Fruit fly (Drosophila melanogaster) whole organism, embryonic: ENCODE measurements around the gene CG33791.

ENCODE experiments used
- Asciz ChIP-seq: fragments of 200-800 bp; sonication (Bioruptor generic); optimal IDR thresholded peaks from 2 replicates; lab custom pipeline; 2017; ENCODE audit warnings: missing biosample characterization, mild to moderate bottlenecking, missing genetic modification characterization, missing genetic modification reagents
- B-H2 ChIP-seq: fragments of 200-800 bp; sonication (Bioruptor generic); optimal IDR thresholded peaks from 2 replicates; lab custom pipeline; 2018; ENCODE audit warnings: missing biosample characterization, mild to moderate bottlenecking, missing genetic modification characterization
- CG10274 ChIP-seq: fragments of 200-800 bp; sonication (Bioruptor generic); optimal IDR thresholded peaks from 3 replicates; lab custom pipeline; 2017; ENCODE audit warnings: missing biosample characterization, mild to moderate bottlenecking, missing genetic modification characterization
- CG10431 ChIP-seq: fragments of 200-800 bp; sonication (Bioruptor generic); optimal IDR thresholded peaks from 3 replicates; lab custom pipeline; 2018; ENCODE audit warnings: missing biosample characterization, mild to moderate bottlenecking, missing genetic modification characterization
- CG11093 ChIP-seq: fragments of 200-800 bp; sonication (Bioruptor generic); IDR thresholded peaks from 3 replicates; pipeline ENCODE4 v1.3.6; 2022; ENCODE audit warnings: missing biosample characterization, missing genetic modification characterization
- CG11456 ChIP-seq: fragments of 200-800 bp; sonication (Bioruptor generic); IDR thresholded peaks from 3 replicates; pipeline ENCODE4 v1.3.6; 2022; ENCODE audit warnings: missing biosample characterization, missing genetic modification characterization
- CG11695 ChIP-seq: fragments of 200-800 bp; sonication (Bioruptor generic); IDR thresholded peaks from 3 replicates; pipeline ENCODE4 v1.3.6; 2022; ENCODE audit warnings: missing biosample characterization, missing genetic modification characterization
- CG11723 ChIP-seq: fragments of 200-800 bp; sonication (Bioruptor generic); optimal IDR thresholded peaks from 2 replicates; lab custom pipeline; 2017; ENCODE audit warnings: missing biosample characterization, mild to moderate bottlenecking, missing genetic modification characterization
- CG12071 ChIP-seq: fragments of 200-800 bp; sonication (Bioruptor generic); optimal IDR thresholded peaks from 3 replicates; lab custom pipeline; 2018; ENCODE audit warnings: missing biosample characterization, mild to moderate bottlenecking, missing genetic modification characterization
- CG13424 ChIP-seq: fragments of 200-800 bp; sonication (Bioruptor generic); optimal IDR thresholded peaks from 2 replicates; lab custom pipeline; 2019; ENCODE audit warnings: missing biosample characterization, mild to moderate bottlenecking, missing genetic modification characterization, moderate library complexity
- CG13775 ChIP-seq: fragments of 200-800 bp; sonication (Bioruptor generic); optimal IDR thresholded peaks from 3 replicates; lab custom pipeline; 2017; ENCODE audit warnings: missing biosample characterization, mild to moderate bottlenecking, missing genetic modification characterization
- CG15269 ChIP-seq: fragments of 200-800 bp; sonication (Bioruptor generic); optimal IDR thresholded peaks from 2 replicates; lab custom pipeline; 2018; ENCODE audit warnings: missing biosample characterization, mild to moderate bottlenecking, missing genetic modification characterization, moderate library complexity
- CG17385 ChIP-seq: fragments of 200-800 bp; sonication (Bioruptor generic); optimal IDR thresholded peaks from 3 replicates; lab custom pipeline; 2018; ENCODE audit warnings: missing biosample characterization, mild to moderate bottlenecking, missing genetic modification characterization
- CG18599 ChIP-seq: fragments of 200-800 bp; sonication (Bioruptor generic); optimal IDR thresholded peaks from 3 replicates; lab custom pipeline; 2017; ENCODE audit warnings: missing biosample characterization, missing genetic modification characterization, mild to moderate bottlenecking, moderate library complexity, missing genetic modification reagents
- CG2116 ChIP-seq: fragments of 200-800 bp; sonication (Bioruptor generic); optimal IDR thresholded peaks from 3 replicates; lab custom pipeline; 2018; ENCODE audit warnings: missing biosample characterization, mild to moderate bottlenecking, missing genetic modification characterization
- CG2889 ChIP-seq: fragments of 200-800 bp; sonication (Bioruptor generic); IDR thresholded peaks from 3 replicates; pipeline ENCODE4 v1.3.6; 2022; ENCODE audit warnings: missing biosample characterization, missing genetic modification characterization
- CG3065 ChIP-seq: fragments of 200-800 bp; sonication (Bioruptor generic); optimal IDR thresholded peaks from 2 replicates; lab custom pipeline; 2016; ENCODE audit warnings: missing biosample characterization, missing genetic modification characterization
- CG3163 ChIP-seq: fragments of 200-800 bp; sonication (Bioruptor generic); optimal IDR thresholded peaks from 3 replicates; lab custom pipeline; 2016; ENCODE audit warnings: missing biosample characterization, missing genetic modification characterization
- CG32772 ChIP-seq: fragments of 200-800 bp; sonication (Bioruptor generic); IDR thresholded peaks from 2 replicates; pipeline ENCODE4 v1.3.6; 2022; ENCODE audit warnings: missing biosample characterization, missing genetic modification characterization
- CG3407 ChIP-seq: fragments of 200-800 bp; sonication (Bioruptor generic); optimal IDR thresholded peaks from 2 replicates; lab custom pipeline; 2018; ENCODE audit warnings: missing biosample characterization, mild to moderate bottlenecking, missing genetic modification characterization
- CG5953 ChIP-seq: fragments of 200-800 bp; sonication (Bioruptor generic); IDR thresholded peaks from 2 replicates; pipeline ENCODE4 v1.3.6; 2022; ENCODE audit warnings: missing biosample characterization, missing genetic modification characterization
- CG7372 ChIP-seq: fragments of 200-800 bp; sonication (Bioruptor generic); IDR thresholded peaks from 2 replicates; pipeline ENCODE4 v1.3.6; 2022; ENCODE audit warnings: missing biosample characterization, missing genetic modification characterization
- CG7745 ChIP-seq: fragments of 200-800 bp; sonication (Bioruptor generic); optimal IDR thresholded peaks from 2 replicates; lab custom pipeline; 2018; ENCODE audit warnings: missing biosample characterization, mild to moderate bottlenecking, missing genetic modification characterization, moderate library complexity
- CG8089 ChIP-seq: fragments of 200-800 bp; sonication (Bioruptor generic); optimal IDR thresholded peaks from 3 replicates; lab custom pipeline; 2016; ENCODE audit warnings: missing biosample characterization, missing genetic modification characterization
- CG8290 ChIP-seq, 3 experiments: fragments of 200-800 bp; sonication (Bioruptor generic); optimal IDR thresholded peaks; 2 replicates each; lab custom pipeline; 2016 to 2019; ENCODE audit warnings: missing biosample characterization in 3 of 3, missing genetic modification characterization in 3 of 3, mild to moderate bottlenecking in 2 of 3, moderate library complexity in 1 of 3
- CG9215 ChIP-seq: fragments of 200-800 bp; sonication (Bioruptor generic); IDR thresholded peaks from 2 replicates; pipeline ENCODE4 v1.3.6; 2022; ENCODE audit warnings: missing biosample characterization, missing genetic modification characterization
- CG9817 ChIP-seq: fragments of 200-800 bp; sonication (Bioruptor generic); optimal IDR thresholded peaks from 2 replicates; lab custom pipeline; 2018; ENCODE audit warnings: missing biosample characterization, mild to moderate bottlenecking, missing genetic modification characterization, moderate library complexity
- CG9876 ChIP-seq: fragments of 200-800 bp; sonication (Bioruptor generic); optimal IDR thresholded peaks from 2 replicates; lab custom pipeline; 2016; ENCODE audit warnings: missing biosample characterization, missing genetic modification characterization
- Deaf1 ChIP-seq: fragments of 200-800 bp; optimal IDR thresholded peaks from 3 replicates; lab custom pipeline; 2019; ENCODE audit warnings: missing biosample characterization, mild to moderate bottlenecking, missing genetic modification characterization, moderate library complexity
- Dp ChIP-seq: fragments of 200-800 bp; sonication (Bioruptor generic); optimal IDR thresholded peaks from 2 replicates; lab custom pipeline; 2018; ENCODE audit warnings: missing biosample characterization, mild to moderate bottlenecking, missing genetic modification characterization, moderate library complexity
- HmgZ ChIP-seq: fragments of 200-800 bp; sonication (Bioruptor generic); optimal IDR thresholded peaks from 2 replicates; lab custom pipeline; 2018; ENCODE audit warnings: missing biosample characterization, mild to moderate bottlenecking, missing genetic modification characterization
- MESR4 ChIP-seq: fragments of 200-800 bp; sonication (Bioruptor generic); optimal IDR thresholded peaks from 2 replicates; lab custom pipeline; 2018; ENCODE audit warnings: missing biosample characterization, mild to moderate bottlenecking, missing genetic modification characterization, moderate library complexity
- Med ChIP-seq: fragments of 200-800 bp; sonication (Bioruptor generic); peaks from one replicate; lab custom pipeline; 2016; ENCODE audit warnings: missing biosample characterization, missing genetic modification characterization, mild to moderate bottlenecking, inconsistent platforms, moderate library complexity
- NK7.1 ChIP-seq: fragments of 200-800 bp; sonication (Bioruptor generic); optimal IDR thresholded peaks from 3 replicates; lab custom pipeline; 2016; ENCODE audit warnings: missing biosample characterization, missing genetic modification characterization
- Stat92E ChIP-seq, 3 experiments: fragments of >200 bp in 2 of 3; fragments of 200-800 bp in 1 of 3; sonication (Bioruptor generic) in 1 of 3; optimal IDR thresholded peaks; 2 replicates each; lab custom pipeline; 2017 to 2019; ENCODE audit warnings: missing biosample characterization in 3 of 3, missing genetic modification characterization in 3 of 3, mild to moderate bottlenecking in 1 of 3, moderate library complexity in 1 of 3
- Vsx1 ChIP-seq: fragments of 200-800 bp; sonication (Bioruptor generic); optimal IDR thresholded peaks from 2 replicates; lab custom pipeline; 2017; ENCODE audit warnings: missing biosample characterization, mild to moderate bottlenecking, missing genetic modification characterization, missing genetic modification reagents
- Xrp1 ChIP-seq: fragments of 200-800 bp; sonication (Bioruptor generic); IDR thresholded peaks from 2 replicates; pipeline ENCODE4 v1.3.6; 2022; ENCODE audit warnings: missing biosample characterization, missing genetic modification characterization
- ab ChIP-seq: fragments of 200-800 bp; sonication (Bioruptor generic); optimal IDR thresholded peaks from 2 replicates; lab custom pipeline; 2016; ENCODE audit warnings: missing biosample characterization, missing genetic modification characterization
- abd-A ChIP-seq: fragments of 200-800 bp; sonication (Bioruptor generic); optimal IDR thresholded peaks from 3 replicates; lab custom pipeline; 2019; ENCODE audit warnings: missing biosample characterization, mild to moderate bottlenecking, missing genetic modification characterization, moderate library complexity
- cwo ChIP-seq: fragments of 200-800 bp; sonication (Bioruptor generic); optimal IDR thresholded peaks from 3 replicates; lab custom pipeline; 2017; ENCODE audit warnings: missing biosample characterization, missing genetic modification characterization, mild to moderate bottlenecking, moderate library complexity, missing genetic modification reagents
- disco-r ChIP-seq: fragments of 200-800 bp; sonication (Bioruptor generic); optimal IDR thresholded peaks from 2 replicates; lab custom pipeline; 2016; ENCODE audit warnings: missing biosample characterization, missing genetic modification characterization
- dysf ChIP-seq: fragments of 200-800 bp; sonication (Bioruptor generic); IDR thresholded peaks from 3 replicates; pipeline ENCODE4 v1.3.6; 2022; ENCODE audit warnings: missing biosample characterization, missing genetic modification characterization
- fd96Cb ChIP-seq: fragments of 200-800 bp; sonication (Bioruptor generic); optimal IDR thresholded peaks from 2 replicates; lab custom pipeline; 2018; ENCODE audit warnings: missing biosample characterization, mild to moderate bottlenecking, missing genetic modification characterization, moderate library complexity
- grau ChIP-seq: fragments of 200-800 bp; optimal IDR thresholded peaks from 3 replicates; lab custom pipeline; 2019; ENCODE audit warnings: missing biosample characterization, mild to moderate bottlenecking, missing genetic modification characterization, moderate library complexity
- hbn ChIP-seq: fragments of 200-800 bp; sonication (Bioruptor generic); IDR thresholded peaks from 2 replicates; pipeline ENCODE4 v1.3.6; 2022; ENCODE audit warnings: missing biosample characterization, missing genetic modification characterization; ENCODE audit not compliant: partially characterized antibody
- nau ChIP-seq: fragments of 200-800 bp; sonication (Bioruptor generic); optimal IDR thresholded peaks from 3 replicates; lab custom pipeline; 2017; ENCODE audit warnings: missing biosample characterization, mild to moderate bottlenecking, missing genetic modification characterization, missing genetic modification reagents
- ranshi ChIP-seq: fragments of 200-800 bp; sonication (Bioruptor generic); IDR thresholded peaks from 2 replicates; pipeline ENCODE4 v1.3.6; 2022; ENCODE audit warnings: missing biosample characterization, missing genetic modification characterization
- sna ChIP-seq: fragments of 200-800 bp; sonication (Bioruptor generic); IDR thresholded peaks from 2 replicates; pipeline ENCODE4 v1.3.6; 2022; ENCODE audit warnings: missing biosample characterization, missing genetic modification characterization; ENCODE audit not compliant: partially characterized antibody

CG33791 gene

DNA sequence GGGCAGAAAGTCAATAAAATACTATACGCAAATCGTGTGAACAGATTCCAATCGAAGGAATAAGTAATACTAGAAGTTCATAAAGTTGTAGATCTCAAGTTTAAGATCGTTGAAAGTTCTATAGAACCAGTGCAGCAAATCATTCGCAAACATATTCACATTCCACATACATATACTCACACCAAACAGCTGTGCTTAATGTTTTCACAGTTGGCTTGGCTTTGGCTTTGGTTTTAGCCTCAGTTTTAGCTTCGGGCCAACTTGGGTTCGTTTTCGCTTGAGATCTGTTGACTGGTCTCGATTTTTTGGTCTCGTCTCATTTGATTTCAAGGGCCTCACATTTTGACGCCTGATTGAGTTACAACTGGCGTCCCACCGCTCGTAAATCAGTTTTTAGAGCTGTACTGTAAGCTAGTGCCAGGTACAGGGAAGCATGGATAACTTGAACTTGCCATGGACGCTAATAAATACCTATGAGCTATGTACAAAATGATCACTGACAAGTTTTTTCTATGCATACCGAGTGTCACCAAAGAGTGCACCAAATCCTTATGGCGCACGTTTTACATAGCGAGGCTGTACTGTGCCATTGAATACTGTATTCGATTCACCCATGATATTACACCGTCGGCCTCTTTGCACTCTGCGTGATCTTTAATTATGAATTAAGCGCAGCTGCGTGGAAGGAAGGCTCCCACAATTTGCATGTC, 15.5 kb upstream of the CG33791 start (continued):
- TF ChIP-seq CG9817 (tag; lab: Kevin White, UChicago) (peak; percentile 90), CG15269 (peak; percentile 89), CG32772 (GFP tag; lab: Robert Waterston, UW) (peak; percentile 86), ranshi (GFP tag; lab: Robert Waterston, UW) (peak; percentile 89), grau (tag; lab: Kevin White, UChicago) (peak; percentile 94), CG12071 (GFP tag; lab: Kevin White, UChicago) (peak; percentile 90), Dp (no peak), CG10274 (GFP tag; lab: Kevin White, UChicago) (peak; percentile 74), CG18599 (GFP tag; lab: Kevin White, UChicago) (peak; percentile 84), CG11723 (GFP tag; lab: Kevin White, UChicago) (peak; percentile 54), fd96Cb (tag; lab: Kevin White, UChicago) (peak; percentile 80), Vsx1 (GFP tag; lab: Kevin White, UChicago) (peak; percentile 43), nau (GFP tag; lab: Kevin White, UChicago) (peak; percentile 58), disco-r (GFP tag; lab: Kevin White, UChicago) (peak; percentile 61), B-H2 (GFP tag; lab: Kevin White, UChicago) (no peak), Asciz (GFP tag; lab: Kevin White, UChicago) (peak; percentile 44), CG3407 (GFP tag; lab: Kevin White, UChicago) (peak; percentile 24), HmgZ (tag; lab: Kevin White, UChicago) (peak; percentile 82), CG11093 (peak; percentile 69), CG5953 (peak; percentile 62; the same call in 1 of the 2 replicates), CG2116 (GFP tag; lab: Kevin White, UChicago) (peak; percentile 9), abd-A (tag; lab: Kevin White, UChicago) (no peak), Deaf1 (peak; percentile 45), CG2889 (GFP tag; lab: Robert Waterston, UW) (peak; percentile 87), MESR4 (GFP tag; lab: Kevin White, UChicago) (no peak), Xrp1 (GFP tag; lab: Robert Waterston, UW) (peak; percentile 85), hbn (GFP tag; lab: Robert Waterston, UW) (no peak), sna (GFP tag; lab: Robert Waterston, UW) (no peak), CG3065 (GFP tag; lab: Kevin White, UChicago) (no peak), CG7745 (tag; lab: Kevin White, UChicago) (no peak), Stat92E (GFP tag; optimal IDR thresholded peaks at IDR 0.05; lab: Kevin White, UChicago) (no peak), CG9876 (GFP tag; lab: Kevin White, UChicago) (peak; percentile 71), CG13775 (peak; percentile 43), CG7372 (GFP tag; lab: Robert Waterston, UW) (peak; percentile 88), dysf (GFP tag; lab: Robert Waterston, UW) (peak; percentile 94), Med (GFP tag; lab: Kevin White, UChicago) (peak; percentile 99), CG17385 (GFP tag; lab: Kevin White, UChicago) (peak; percentile 75), CG10431 (GFP tag; lab: Kevin White, UChicago) (no peak), CG13424 (peak; percentile 80), cwo (GFP tag; lab: Kevin White, UChicago) (peak; percentile 61), CG8290 (GFP tag; optimal IDR thresholded peaks at IDR 0.05; lab: Kevin White, UChicago) (peak; percentile 69), CG8290 (tag; optimal IDR thresholded peaks at IDR 0.05; lab: Kevin White, UChicago) (peak in 1 of 2 experiments; percentile 97), ab (GFP tag; lab: Kevin White, UChicago) (peak; percentile 69), CG3163 (GFP tag; lab: Kevin White, UChicago) (peak; percentile 51), CG8089 (peak; percentile 38), NK7.1 (GFP tag; lab: Kevin White, UChicago) (peak; percentile 74), CG9215 (peak; percentile 82), CG11695 (GFP tag; lab: Robert Waterston, UW) (peak; percentile 82), CG11456 (GFP tag; lab: Robert Waterston, UW) (peak; percentile 91)
